Fruit fly (Drosophila melanogaster) whole organism, adult: ENCODE measurements around the gene eIF1A.

Experiments
- CG11617 ChIP-seq: fragments of 200-800 bp; sonication (Bioruptor generic); optimal IDR thresholded peaks from 2 replicates; lab custom pipeline; 2017; ENCODE audit warnings: mild to moderate bottlenecking, missing biosample characterization, missing genetic modification reagents, missing genetic modification characterization
- CG12768 ChIP-seq: fragments of 200-800 bp; sonication (Bioruptor generic); optimal IDR thresholded peaks from 2 replicates; lab custom pipeline; 2017; ENCODE audit warnings: missing biosample characterization, missing genetic modification characterization, mild to moderate bottlenecking, moderate library complexity, missing genetic modification reagents
- CG7045 ChIP-seq: fragments of 200-800 bp; sonication (Bioruptor generic); optimal IDR thresholded peaks from 2 replicates; lab custom pipeline; 2017; ENCODE audit warnings: missing biosample characterization, mild to moderate bottlenecking, missing genetic modification characterization
- CG7101 ChIP-seq: fragments of 200-800 bp; sonication (Bioruptor generic); optimal IDR thresholded peaks from 2 replicates; lab custom pipeline; 2018; ENCODE audit warnings: missing biosample characterization, mild to moderate bottlenecking, missing genetic modification characterization, moderate library complexity
- Crg-1 ChIP-seq: fragments of 200-800 bp; sonication (Bioruptor generic); optimal IDR thresholded peaks from 2 replicates; lab custom pipeline; 2016; ENCODE audit warnings: missing biosample characterization, missing genetic modification characterization
- Hr96 ChIP-seq: fragments of 200-800 bp; sonication (Bioruptor generic); optimal IDR thresholded peaks from 2 replicates; lab custom pipeline; 2016; ENCODE audit warnings: missing biosample characterization, missing genetic modification characterization
- cnc ChIP-seq, 2 experiments: fragments of >200 bp; optimal IDR thresholded peaks; 2 replicates each; lab custom pipeline; 2017
- ovo ChIP-seq: fragments of 200-800 bp; sonication (Bioruptor generic); optimal IDR thresholded peaks from 2 replicates; lab custom pipeline; 2016; ENCODE audit warnings: missing biosample characterization, missing genetic modification characterization

DNA sequence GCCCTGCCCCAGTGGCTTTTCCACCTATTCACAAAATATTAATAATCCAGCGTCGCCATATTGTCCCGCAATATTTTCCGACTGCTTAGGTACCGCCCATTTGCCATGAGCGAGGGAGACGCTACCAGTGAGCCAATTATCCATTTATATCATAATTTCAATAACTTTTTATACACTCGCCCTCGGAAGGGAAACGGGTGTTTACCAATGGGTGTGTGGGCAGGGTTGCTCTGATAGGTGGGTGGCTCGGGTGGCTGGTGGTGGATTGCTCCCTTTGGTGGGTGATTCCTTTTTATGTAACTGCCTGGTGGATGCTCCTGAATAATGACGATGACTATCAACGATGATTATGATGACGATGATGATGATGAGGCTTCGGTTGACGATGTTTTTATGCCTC lies 7.8 kb upstream of the eIF1A start:
- no peak for TF ChIP-seq CG7045
- TF ChIP-seq CG12768 = no peak
- TF ChIP-seq Crg-1 (GFP tag; lab: Kevin White, UChicago) = no peak
- no peak for TF ChIP-seq cnc (optimal IDR thresholded peaks at IDR 0.05; lab: Kevin White, UChicago)
- no peak for TF ChIP-seq ovo (GFP tag; lab: Kevin White, UChicago)
- TF ChIP-seq CG7101 (tag; lab: Kevin White, UChicago) = no peak
- no peak for TF ChIP-seq Hr96
- no peak for TF ChIP-seq CG11617 (GFP tag; lab: Kevin White, UChicago)
